Fruit fly (Drosophila melanogaster): ENCODE data around the gene CG42831.

The CG42831 gene

dm6 chr3L:10843685-10844084, 29.1 kb downstream of the CG42831 start (continued):
- TF ChIP-seq rib (GFP tag; IDR thresholded peaks at IDR 0.05), result 0 out of 2 replicates have a peak, but pooled peaks have one; percentile 29
- no peak for TF ChIP-seq CG15601 (tag; optimal IDR thresholded peaks at IDR 0.05)
- TF ChIP-seq onecut (GFP tag; IDR thresholded peaks at IDR 0.05), result peak; percentile 93

dm6 chr3L:10844548-10845530, 30.2 kb downstream of the CG42831 start:
- TF ChIP-seq unpg (GFP tag; optimal IDR thresholded peaks at IDR 0.05) (peak; percentile 34), CG1603 (tag; optimal IDR thresholded peaks at IDR 0.05) (peak; percentile 63), Ada2b (GFP tag; IDR thresholded peaks at IDR 0.05) (no peak), Oaz (GFP tag; IDR thresholded peaks at IDR 0.05) (no peak), CG30403 (GFP tag; optimal IDR thresholded peaks at IDR 0.05) (peak; percentile 53), CG8359 (GFP tag; optimal IDR thresholded peaks at IDR 0.05; ENCODE audit: borderline replicate concordance) (peak; percentile 16), Med (GFP tag) (peak; percentile 72), pita (GFP tag; optimal IDR thresholded peaks at IDR 0.05) (no peak), bab2 (GFP tag; optimal IDR thresholded peaks at IDR 0.05) (peak; percentile 41), CG9609 (GFP tag; optimal IDR thresholded peaks at IDR 0.05) (peak; percentile 10), Hmr (GFP tag; optimal IDR thresholded peaks at IDR 0.05) (no peak), CoRest (tag; optimal IDR thresholded peaks at IDR 0.05) (peak; percentile 55), HmgZ (tag; optimal IDR thresholded peaks at IDR 0.05) (no peak), E2f1 (GFP tag; IDR thresholded peaks at IDR 0.05) (no peak), peb (GFP tag; IDR thresholded peaks at IDR 0.05) (no peak), jing (GFP tag; optimal IDR thresholded peaks at IDR 0.05) (peak; percentile 30), CG33557 (GFP tag; optimal IDR thresholded peaks at IDR 0.05) (peak; percentile 55), Dfd (GFP tag; optimal IDR thresholded peaks at IDR 0.05) (no peak), kni (GFP tag; optimal IDR thresholded peaks at IDR 0.05) (peak; percentile 27), pnt (GFP tag; optimal IDR thresholded peaks at IDR 0.05) (peak; percentile 45), seq (GFP tag; IDR thresholded peaks at IDR 0.05) (0 out of 2 replicates have a peak, but pooled peaks have one; percentile 23), Chrac-16 (GFP tag; optimal IDR thresholded peaks at IDR 0.05) (peak; percentile 55), CG13287 (GFP tag; IDR thresholded peaks at IDR 0.05; ENCODE audit: partially characterized antibody) (no peak), CG8388 (GFP tag; optimal IDR thresholded peaks at IDR 0.05) (peak; percentile 42), Kr (GFP tag; optimal IDR thresholded peaks at IDR 0.05) (peak; percentile 59), CG31441 (GFP tag; IDR thresholded peaks at IDR 0.05) (peak; percentile 72), nau (GFP tag; optimal IDR thresholded peaks at IDR 0.05) (peak; percentile 28), CG13123 (GFP tag; optimal IDR thresholded peaks at IDR 0.05) (peak; percentile 9), CG11504 (tag; optimal IDR thresholded peaks at IDR 0.05) (peak; percentile 67), CG3726 (GFP tag; IDR thresholded peaks at IDR 0.05) (no peak), Lhr (GFP tag; optimal IDR thresholded peaks at IDR 0.05) (peak; percentile 37), twi (tag; optimal IDR thresholded peaks at IDR 0.05) (peak; percentile 20), CG2712 (tag; optimal IDR thresholded peaks at IDR 0.05) (peak; percentile 80), ewg (GFP tag; optimal IDR thresholded peaks at IDR 0.05) (peak; percentile 30), ci (GFP tag; IDR thresholded peaks at IDR 0.05) (peak; percentile 49; the same call in 1 of the 3 replicates), ttk (GFP tag; IDR thresholded peaks at IDR 0.05) (no peak), Eip74EF (GFP tag; optimal IDR thresholded peaks at IDR 0.05) (peak in 1 of 2 experiments; percentile 21), CG12299 (tag; optimal IDR thresholded peaks at IDR 0.05) (peak; percentile 2), esg (GFP tag; conservative IDR thresholded peaks at IDR 0.05) (no peak), btn (GFP tag; optimal IDR thresholded peaks at IDR 0.05) (peak; percentile 8), kah (GFP tag; optimal IDR thresholded peaks at IDR 0.05) (no peak), dm (GFP tag; optimal IDR thresholded peaks at IDR 0.05) (peak; percentile 7), CG9876 (GFP tag; optimal IDR thresholded peaks at IDR 0.05) (no peak)

Measured in whole organism, embryonic.